Fruit fly (Drosophila melanogaster): ENCODE results near the gene Ho.
A peak's percentile ranks its signal among the peaks of the same experiment; 100 is the strongest.

The Ho gene

DNA sequence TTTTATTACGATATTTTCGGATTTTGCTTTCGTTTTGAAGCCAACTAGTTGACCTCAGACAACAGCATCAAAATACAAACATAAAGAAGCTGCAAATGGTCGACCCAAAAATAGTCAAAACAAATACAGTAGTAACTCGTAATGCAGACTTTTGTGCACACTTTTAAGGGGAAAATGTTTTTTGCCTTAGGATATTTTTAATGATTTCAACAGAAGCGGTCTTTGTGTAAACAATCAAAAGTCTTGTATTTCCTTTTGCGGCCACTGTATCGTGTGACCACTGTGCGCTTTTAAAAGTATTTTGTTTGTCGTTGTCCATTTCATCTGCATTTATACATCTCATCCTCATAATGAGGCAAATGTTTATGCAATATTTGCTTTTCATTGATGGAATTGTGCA is 30.1 kb upstream of the Ho start (continued):
- TF ChIP-seq Gug (GFP tag; IDR thresholded peaks at IDR 0.05) (peak; percentile 98), dmrt99B (tag; optimal IDR thresholded peaks at IDR 0.05) (peak; percentile 97), CG14965 (GFP tag; optimal IDR thresholded peaks at IDR 0.05; ENCODE audit: borderline replicate concordance) (peak; percentile 73), CG6175 (GFP tag; IDR thresholded peaks at IDR 0.05) (peak; percentile 96), HmgZ (tag; optimal IDR thresholded peaks at IDR 0.05) (peak; percentile 97), seq (GFP tag; IDR thresholded peaks at IDR 0.05) (peak; percentile 95), Sox102F (GFP tag; optimal IDR thresholded peaks at IDR 0.05) (peak; percentile 97), hbn (GFP tag; IDR thresholded peaks at IDR 0.05; ENCODE audit: partially characterized antibody) (no peak), ac (GFP tag; optimal IDR thresholded peaks at IDR 0.05) (peak; percentile 14), pan (optimal IDR thresholded peaks at IDR 0.05) (no peak), pan (GFP tag; optimal IDR thresholded peaks at IDR 0.05 in 1 of 2, IDR thresholded peaks at IDR 0.05 in 1 of 2) (peak in 1 of 2 experiments; percentile 99), az2 (GFP tag; optimal IDR thresholded peaks at IDR 0.05) (peak; percentile 97), Rx (GFP tag; IDR thresholded peaks at IDR 0.05) (peak; percentile 97), odd (GFP tag; optimal IDR thresholded peaks at IDR 0.05) (peak; percentile 92), prd (optimal IDR thresholded peaks at IDR 0.05) (no peak), prd (GFP tag; IDR thresholded peaks at IDR 0.05) (peak; percentile 98), psq (GFP tag; optimal IDR thresholded peaks at IDR 0.05) (peak; percentile 78), zfh1 (GFP tag; IDR thresholded peaks at IDR 0.05) (peak; percentile 97), CG3847 (GFP tag; IDR thresholded peaks at IDR 0.05) (peak; percentile 98), danr (GFP tag; IDR thresholded peaks at IDR 0.05) (peak; percentile 95), CG10565 (GFP tag; optimal IDR thresholded peaks at IDR 0.05) (peak; percentile 83), ci (GFP tag; IDR thresholded peaks at IDR 0.05) (peak; percentile 98), Opbp (GFP tag; IDR thresholded peaks at IDR 0.05; ENCODE audit: partially characterized antibody) (no peak), CG10959 (GFP tag; IDR thresholded peaks at IDR 0.05) (peak; percentile 82), exex (tag; optimal IDR thresholded peaks at IDR 0.05) (peak; percentile 78), CG17385 (GFP tag; optimal IDR thresholded peaks at IDR 0.05) (peak; percentile 93), Hand (GFP tag; optimal IDR thresholded peaks at IDR 0.05) (peak; percentile 89), C15 (GFP tag; IDR thresholded peaks at IDR 0.05) (peak; percentile 93), CG17802 (tag; optimal IDR thresholded peaks at IDR 0.05) (peak; percentile 67), B-H2 (GFP tag; optimal IDR thresholded peaks at IDR 0.05) (peak; percentile 98), CG18619 (GFP tag; optimal IDR thresholded peaks at IDR 0.05) (peak; percentile 94), ind (GFP tag; optimal IDR thresholded peaks at IDR 0.05) (peak; percentile 98), dimm (GFP tag; IDR thresholded peaks at IDR 0.05) (peak; percentile 93), gfzf (GFP tag; optimal IDR thresholded peaks at IDR 0.05) (peak; percentile 0), CG7963 (GFP tag; IDR thresholded peaks at IDR 0.05; ENCODE audit: partially characterized antibody) (no peak), gsb-n (tag; optimal IDR thresholded peaks at IDR 0.05) (peak; percentile 73), HmgD (GFP tag; optimal IDR thresholded peaks at IDR 0.05) (peak; percentile 91), usp (GFP tag; optimal IDR thresholded peaks at IDR 0.05) (no peak), Atf-2 (GFP tag; optimal IDR thresholded peaks at IDR 0.05) (peak; percentile 96), CG34376 (GFP tag; optimal IDR thresholded peaks at IDR 0.05) (peak; percentile 93), cas (GFP tag; IDR thresholded peaks at IDR 0.05) (peak; percentile 94), CG7372 (GFP tag; IDR thresholded peaks at IDR 0.05) (peak; percentile 98), CG8944 (GFP tag; optimal IDR thresholded peaks at IDR 0.05) (peak; percentile 97), bowl (GFP tag; IDR thresholded peaks at IDR 0.05) (peak; percentile 92), HLHmδ (GFP tag; optimal IDR thresholded peaks at IDR 0.05) (no peak), chn (GFP tag; optimal IDR thresholded peaks at IDR 0.05) (peak; percentile 97), CG18476 (GFP tag; optimal IDR thresholded peaks at IDR 0.05) (peak; percentile 91), NFAT (GFP tag; IDR thresholded peaks at IDR 0.05) (peak; percentile 99), CG2129 (GFP tag; IDR thresholded peaks at IDR 0.05; ENCODE audit: partially characterized antibody) (no peak), dan (GFP tag; IDR thresholded peaks at IDR 0.05) (peak; percentile 68), Lhr (GFP tag; optimal IDR thresholded peaks at IDR 0.05) (peak; percentile 40), MESR4 (GFP tag; optimal IDR thresholded peaks at IDR 0.05) (peak; percentile 49)
